Fruit fly (Drosophila melanogaster): ENCODE measurements around the gene Spn77Bc.

Gene Spn77Bc

dm6 chr3L:20316956-20317589 lies 25.4 kb upstream of the Spn77Bc start, which contains the start of gene Spn77Ba (continued):
- TF ChIP-seq NFAT (GFP tag; IDR thresholded peaks at IDR 0.05) (0 out of 2 replicates have a peak, but pooled peaks have one; percentile 13), Fer1 (GFP tag; optimal IDR thresholded peaks at IDR 0.05) (no peak), shn (GFP tag; optimal IDR thresholded peaks at IDR 0.05) (no peak), CG1233 (GFP tag; optimal IDR thresholded peaks at IDR 0.05) (no peak), gsb (GFP tag; IDR thresholded peaks at IDR 0.05) (0 out of 2 replicates have a peak, but pooled peaks have one; percentile 18), CG8281 (tag; optimal IDR thresholded peaks at IDR 0.05) (peak; percentile 42), CG1602 (GFP tag; optimal IDR thresholded peaks at IDR 0.05) (no peak), sob (GFP tag; IDR thresholded peaks at IDR 0.05) (0 out of 2 replicates have a peak, but pooled peaks have one; percentile 38), lab (GFP tag; optimal IDR thresholded peaks at IDR 0.05) (peak; percentile 22), HLH4C (GFP tag; IDR thresholded peaks at IDR 0.05; ENCODE audit: partially characterized antibody) (0 out of 3 replicates have a peak, but pooled peaks have one; percentile 31), gcm2 (GFP tag; optimal IDR thresholded peaks at IDR 0.05) (no peak), rib (GFP tag; IDR thresholded peaks at IDR 0.05) (0 out of 2 replicates have a peak, but pooled peaks have one; percentile 32), Ets97D (GFP tag; optimal IDR thresholded peaks at IDR 0.05) (no peak), CG11695 (GFP tag; IDR thresholded peaks at IDR 0.05) (no peak), Atf6 (GFP tag; IDR thresholded peaks at IDR 0.05) (no peak), CG17568 (GFP tag; optimal IDR thresholded peaks at IDR 0.05) (no peak), CG34422 (GFP tag; IDR thresholded peaks at IDR 0.05) (0 out of 3 replicates have a peak, but pooled peaks have one; percentile 28), zen (tag; optimal IDR thresholded peaks at IDR 0.05) (no peak)

dm6 chr3L:20317751-20318150 lies 24.7 kb upstream of the Spn77Bc start:
- peak in 1 of 2 experiments; percentile 59 for TF ChIP-seq eve (GFP tag; optimal IDR thresholded peaks at IDR 0.05)
- 0 out of 2 replicates have a peak, but pooled peaks have one; percentile 10 for TF ChIP-seq Xrp1 (GFP tag; IDR thresholded peaks at IDR 0.05)
- no peak for TF ChIP-seq lmd (GFP tag; IDR thresholded peaks at IDR 0.05)
- no peak for TF ChIP-seq CG16813 (GFP tag; IDR thresholded peaks at IDR 0.05; ENCODE audit: partially characterized antibody)
- TF ChIP-seq CG13775 (GFP tag; optimal IDR thresholded peaks at IDR 0.05), result no peak
- TF ChIP-seq CG4424 (GFP tag; optimal IDR thresholded peaks at IDR 0.05), result no peak
- no peak for TF ChIP-seq CrebB (tag; optimal IDR thresholded peaks at IDR 0.05)
- no peak for TF ChIP-seq CG7786 (GFP tag; optimal IDR thresholded peaks at IDR 0.05)
- TF ChIP-seq hkb (optimal IDR thresholded peaks at IDR 0.05), result no peak
- 0 out of 2 replicates have a peak, but pooled peaks have one; percentile 11 for TF ChIP-seq hkb (GFP tag; IDR thresholded peaks at IDR 0.05)
- no peak for TF ChIP-seq HLH54F (GFP tag; optimal IDR thresholded peaks at IDR 0.05)
- TF ChIP-seq CkIIα-i1 (GFP tag; IDR thresholded peaks at IDR 0.05), result no peak
- TF ChIP-seq CG6272 (GFP tag; IDR thresholded peaks at IDR 0.05), result no peak
- no peak for TF ChIP-seq CG15696 (tag; optimal IDR thresholded peaks at IDR 0.05)
- TF ChIP-seq Scr (GFP tag; IDR thresholded peaks at IDR 0.05; ENCODE audit: partially characterized antibody), result no peak
- TF ChIP-seq CG2202 (tag; optimal IDR thresholded peaks at IDR 0.05), result no peak
- no peak for TF ChIP-seq CG15479 (GFP tag; optimal IDR thresholded peaks at IDR 0.05)
- peak; percentile 0 for TF ChIP-seq Med (GFP tag)
- TF ChIP-seq Dek (tag; optimal IDR thresholded peaks at IDR 0.05), result no peak
- TF ChIP-seq CG6175 (GFP tag; IDR thresholded peaks at IDR 0.05), result no peak
- no peak for TF ChIP-seq fd64A (GFP tag; optimal IDR thresholded peaks at IDR 0.05)
- no peak for TF ChIP-seq CG9609 (GFP tag; optimal IDR thresholded peaks at IDR 0.05)
- TF ChIP-seq CG4820 (GFP tag; optimal IDR thresholded peaks at IDR 0.05), result no peak
- TF ChIP-seq Opbp (GFP tag; IDR thresholded peaks at IDR 0.05; ENCODE audit: partially characterized antibody), result no peak
- no peak for TF ChIP-seq wor (GFP tag; IDR thresholded peaks at IDR 0.05)
- no peak for TF ChIP-seq br (optimal IDR thresholded peaks at IDR 0.05)
- no peak for TF ChIP-seq BEAF-32 (GFP tag; optimal IDR thresholded peaks at IDR 0.05)
- no peak for TF ChIP-seq row (GFP tag; IDR thresholded peaks at IDR 0.05)
- TF ChIP-seq CG4328 (GFP tag; optimal IDR thresholded peaks at IDR 0.05), result no peak
- TF ChIP-seq pb (GFP tag; optimal IDR thresholded peaks at IDR 0.05), result no peak
- no peak for TF ChIP-seq phol (tag; optimal IDR thresholded peaks at IDR 0.05)
- TF ChIP-seq CG16779 (GFP tag; IDR thresholded peaks at IDR 0.05), result no peak
- no peak for TF ChIP-seq CG8944 (GFP tag; optimal IDR thresholded peaks at IDR 0.05)
